Worm (Caenorhabditis elegans): ENCODE data around the gene mdt-8.
"Not testable (repeated sequence)": the region's sequence is repeated elsewhere in the genome, so short reads cannot be mapped to it uniquely, and the experiment has no call there.

The mdt-8 gene

DNA sequence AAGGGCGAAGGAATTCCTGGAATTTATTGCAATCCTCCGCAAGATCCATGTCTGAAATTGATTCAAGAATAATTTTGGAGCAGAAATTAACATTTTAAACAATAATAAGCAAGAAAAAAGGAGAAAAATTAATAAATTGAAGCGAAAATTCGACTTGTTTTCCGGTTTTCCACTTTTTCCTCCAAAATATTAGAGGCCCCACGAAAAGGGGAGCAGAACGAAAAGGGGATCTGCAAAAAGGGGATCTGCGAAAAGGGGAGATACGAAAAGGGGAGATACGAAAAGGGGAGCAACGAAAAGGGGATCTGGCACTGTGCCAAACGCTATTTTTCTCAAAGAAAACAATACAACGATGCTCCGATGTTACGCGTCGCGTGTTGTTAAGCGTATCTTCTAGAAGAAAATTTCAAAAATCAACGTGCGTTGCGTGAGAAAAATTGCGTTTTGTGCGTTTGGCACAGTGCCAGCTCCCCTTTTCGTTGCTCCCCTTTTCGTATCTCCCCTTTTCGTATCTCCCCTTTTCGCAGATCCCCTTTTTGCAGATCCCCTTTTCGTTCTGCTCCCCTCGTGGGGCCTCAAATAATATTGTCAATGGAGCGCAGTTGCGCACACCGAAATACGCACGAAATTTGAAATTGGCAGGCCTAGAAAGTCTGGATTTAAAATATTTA lies 948 bp upstream of the mdt-8 start, which contains the start of gene Y62F5A.12 (continued):
- TF ChIP-seq unc-130 (GFP tag; optimal IDR thresholded peaks at IDR 0.05) (peak; percentile 84), dmd-6 (GFP tag; IDR thresholded peaks at IDR 0.05) (peak; percentile 88), pha-4 (GFP tag; IDR thresholded peaks at IDR 0.05) (peak; percentile 96), nhr-28 (tag; optimal IDR thresholded peaks at IDR 0.05) (peak; percentile 52), duxl-1 (tag; optimal IDR thresholded peaks at IDR 0.05; ENCODE audit: poor library complexity) (peak; percentile 70), dmd-9 (GFP tag; IDR thresholded peaks at IDR 0.05) (peak; percentile 98), aha-1 (tag) (peak; percentile 99), php-3 (GFP tag; IDR thresholded peaks at IDR 0.05) (peak; percentile 77), daf-16 (GFP tag; optimal IDR thresholded peaks at IDR 0.05) (peak in 1 of 2 experiments; percentile 68), lim-7 (GFP tag; IDR thresholded peaks at IDR 0.05) (peak; percentile 82), nhr-102 (tag; optimal IDR thresholded peaks at IDR 0.05) (peak; percentile 66), lin-1 (GFP tag; IDR thresholded peaks at IDR 0.05) (peak; percentile 85; the same call in 1 of the 2 replicates), unc-62 (GFP tag; optimal IDR thresholded peaks at IDR 0.05 in 1 of 2) (peak in 1 of 2 experiments; percentile 66), lin-15B (tag; optimal IDR thresholded peaks at IDR 0.05) (peak; percentile 39), ceh-44 (GFP tag; IDR thresholded peaks at IDR 0.05) (peak; percentile 99), hlh-11 (tag; optimal IDR thresholded peaks at IDR 0.05) (peak; percentile 65), set-16 (GFP tag; IDR thresholded peaks at IDR 0.05) (peak; percentile 67), ZK337.2 (GFP tag; IDR thresholded peaks at IDR 0.05) (peak; percentile 99), nhr-77 (tag; optimal IDR thresholded peaks at IDR 0.05) (peak; percentile 81), nhr-42 (GFP tag; IDR thresholded peaks at IDR 0.05) (peak; percentile 94; the same call in 1 of the 2 replicates), lsy-2 (tag; optimal IDR thresholded peaks at IDR 0.05) (peak; percentile 71 to 82), nhr-11 (tag; optimal IDR thresholded peaks at IDR 0.05) (peak; percentile 68), zfp-2 (tag; optimal IDR thresholded peaks at IDR 0.05) (peak; percentile 50), Y105C5A.15 (GFP tag; IDR thresholded peaks at IDR 0.05) (peak; percentile 70; the same call in 1 of the 2 replicates), nhr-25 (tag; optimal IDR thresholded peaks at IDR 0.05; ENCODE audit: borderline replicate concordance, insufficient read depth) (peak; percentile 40), F37D6.2 (tag; optimal IDR thresholded peaks at IDR 0.05) (peak; percentile 79), spr-1 (tag; optimal IDR thresholded peaks at IDR 0.05) (peak; percentile 66), madf-9 (GFP tag; conservative IDR thresholded peaks at IDR 0.05) (peak; percentile 96), mes-2 (tag; optimal IDR thresholded peaks at IDR 0.05; ENCODE audit: poor library complexity, severe bottlenecking) (peak; percentile 99), F49E8.2 (tag; optimal IDR thresholded peaks at IDR 0.05; ENCODE audit: borderline replicate concordance) (peak; percentile 27), sdz-12 (GFP tag; optimal IDR thresholded peaks at IDR 0.05) (peak; percentile 60), vab-7 (GFP tag; IDR thresholded peaks at IDR 0.05) (peak; percentile 96), egl-43 (GFP tag; IDR thresholded peaks at IDR 0.05) (peak; percentile 93), Y48G9A.11 (GFP tag; IDR thresholded peaks at IDR 0.05) (peak; percentile 93), nhr-48 (tag; optimal IDR thresholded peaks at IDR 0.05) (peak; percentile 55), rbr-2 (tag; optimal IDR thresholded peaks at IDR 0.05) (peak; percentile 89), ceh-20 (GFP tag; IDR thresholded peaks at IDR 0.05) (peak; percentile 95)
- TF ChIP-seq pha-4, daf-16, unc-62 (tag; optimal IDR thresholded peaks at IDR 0.05): not testable (repeated sequence)

DNA sequence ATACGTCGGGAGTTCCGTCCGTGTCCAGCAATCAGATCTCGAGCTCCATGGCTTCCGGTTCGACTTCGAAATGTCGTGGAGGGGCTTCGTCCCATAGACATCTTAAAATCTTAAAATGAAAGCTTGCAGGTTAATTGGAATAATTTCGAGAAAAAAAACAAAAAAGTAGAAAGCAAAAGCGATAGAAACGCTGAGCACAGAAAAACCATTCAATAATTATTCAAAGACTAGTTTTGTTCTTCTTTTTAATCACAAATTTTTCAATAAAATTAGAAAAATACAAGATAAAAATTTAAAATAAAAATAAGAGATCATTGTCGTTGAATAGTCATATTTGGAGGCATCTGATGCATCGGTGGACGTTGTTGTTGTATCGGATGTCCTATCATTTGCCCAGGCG lies 6.7 kb downstream of the mdt-8 start, which contains the start of gene age-1:
TSS of gene age-1 (minus strand) at position 101 of the 400 bp plus-strand sequence.
- TF ChIP-seq skn-1 (tag; optimal IDR thresholded peaks at IDR 0.05): no peak
- TF ChIP-seq pqm-1 (tag; optimal IDR thresholded peaks at IDR 0.05): no peak
- no peak for TF ChIP-seq nhr-111 (GFP tag; optimal IDR thresholded peaks at IDR 0.05)
- TF ChIP-seq daf-12 (tag; optimal IDR thresholded peaks at IDR 0.05): no peak
- TF ChIP-seq gei-8 (GFP tag; optimal IDR thresholded peaks at IDR 0.05): no peak
- TF ChIP-seq mxl-3 (GFP tag; optimal IDR thresholded peaks at IDR 0.05): no peak
- TF ChIP-seq saeg-2 (GFP tag; IDR thresholded peaks at IDR 0.05): no peak
- TF ChIP-seq mxl-2 (GFP tag; conservative IDR thresholded peaks at IDR 0.05): no peak
- no peak for TF ChIP-seq ceh-20 (GFP tag; IDR thresholded peaks at IDR 0.05)
- no peak for TF ChIP-seq nhr-237 (tag; optimal IDR thresholded peaks at IDR 0.05)
- TF ChIP-seq attf-4 (tag; optimal IDR thresholded peaks at IDR 0.05): no peak
- TF ChIP-seq nhr-6 (tag; optimal IDR thresholded peaks at IDR 0.05): no peak
- no peak for TF ChIP-seq egl-43 (GFP tag; IDR thresholded peaks at IDR 0.05)
- no peak for TF ChIP-seq T20F7.1 (GFP tag; optimal IDR thresholded peaks at IDR 0.05)
